Worm (Caenorhabditis elegans) whole organism, L4/young adult: ENCODE data around the gene sri-57.

ENCODE experiments used
- W03F9.2 ChIP-seq: fragments of 150-350 bp; optimal IDR thresholded peaks from 2 replicates; lab custom pipeline; 2014; ENCODE audit warnings: missing biosample characterization, missing genetic modification characterization
- dao-5 ChIP-seq: sonication (generic microtip); optimal IDR thresholded peaks from 2 replicates; lab custom pipeline; 2016; ENCODE audit warnings: missing genotype, missing genetic modification characterization, moderate library complexity, missing compliant biosample characterization
- him-1 ChIP-seq: sonication (generic microtip); optimal IDR thresholded peaks from 2 replicates; lab custom pipeline; 2016; ENCODE audit warnings: missing genotype, missing genetic modification reagents, missing genetic modification characterization, missing compliant biosample characterization

DNA sequence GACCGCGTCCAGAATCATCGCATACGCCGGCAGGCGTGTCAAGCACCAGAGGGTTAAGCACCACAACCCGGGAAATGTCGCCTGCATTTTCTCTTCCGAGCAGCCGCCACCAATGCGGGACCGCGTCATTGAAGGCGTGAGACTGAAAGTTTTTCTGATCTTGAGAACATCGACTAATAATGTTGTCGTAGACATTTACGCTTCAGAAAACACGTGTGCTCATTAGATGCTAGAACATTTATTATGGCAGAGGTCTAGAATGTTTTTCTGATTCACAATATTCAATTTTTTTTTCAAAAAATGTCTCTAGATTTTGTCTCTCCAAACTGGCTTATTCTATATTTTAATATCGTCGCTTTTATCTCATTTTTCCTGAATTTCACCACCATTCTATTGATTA is 15.6 kb downstream of the sri-57 start, which contains the start of gene sri-47:
- TF ChIP-seq him-1 (tag; lab: Kevin White, UChicago) (no peak), dao-5 (no peak), W03F9.2 (tag; lab: Kevin White, UChicago) (no peak)
